Fruit fly (Drosophila melanogaster): ENCODE measurements around the gene CG5439.
A peak's percentile ranks its signal among the peaks of the same experiment; 100 is the strongest.

The CG5439 gene

DNA sequence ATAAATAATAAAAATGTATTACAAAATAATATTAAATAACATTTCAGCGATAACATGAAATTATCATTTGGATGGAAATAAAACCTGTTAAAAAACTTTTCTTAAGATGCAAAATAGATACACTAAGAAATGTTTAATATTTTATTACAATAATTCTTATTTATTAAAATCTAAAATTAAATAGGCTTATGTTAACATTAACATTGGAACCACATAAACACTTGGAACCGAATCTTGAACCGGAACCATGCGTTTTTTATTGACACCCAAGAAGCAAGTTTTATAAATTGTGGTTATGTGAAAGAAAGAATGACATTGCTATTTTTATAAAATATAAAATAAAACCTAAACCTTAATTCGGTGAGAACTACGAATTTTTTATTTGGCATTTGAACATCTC, 16.7 kb upstream of the CG5439 start, which contains the start of gene kmg:
Gene kmg, plus strand, starts transcription at position 301 of the 400 bp plus-strand sequence.
- TF ChIP-seq pan (optimal IDR thresholded peaks at IDR 0.05) (no peak), CG8478 (optimal IDR thresholded peaks at IDR 0.05) (no peak), EcR (GFP tag; optimal IDR thresholded peaks at IDR 0.05) (no peak), Dll (optimal IDR thresholded peaks at IDR 0.05) (no peak), usp (GFP tag; optimal IDR thresholded peaks at IDR 0.05) (no peak), psq (optimal IDR thresholded peaks at IDR 0.05) (no peak)

- TF ChIP-seq pan (optimal IDR thresholded peaks at IDR 0.05) (no peak), EcR (GFP tag; optimal IDR thresholded peaks at IDR 0.05) (no peak), psq (optimal IDR thresholded peaks at IDR 0.05) (no peak), Dll (optimal IDR thresholded peaks at IDR 0.05) (no peak), CG8478 (optimal IDR thresholded peaks at IDR 0.05) (no peak), usp (GFP tag; optimal IDR thresholded peaks at IDR 0.05) (no peak)
Measured at dm6 chr2L:13164994-13165801, 11.8 kb upstream of the CG5439 start, which contains the start of gene Sirt1. Gene Sirt1 (plus strand): TSS chr2L:13165564.

DNA sequence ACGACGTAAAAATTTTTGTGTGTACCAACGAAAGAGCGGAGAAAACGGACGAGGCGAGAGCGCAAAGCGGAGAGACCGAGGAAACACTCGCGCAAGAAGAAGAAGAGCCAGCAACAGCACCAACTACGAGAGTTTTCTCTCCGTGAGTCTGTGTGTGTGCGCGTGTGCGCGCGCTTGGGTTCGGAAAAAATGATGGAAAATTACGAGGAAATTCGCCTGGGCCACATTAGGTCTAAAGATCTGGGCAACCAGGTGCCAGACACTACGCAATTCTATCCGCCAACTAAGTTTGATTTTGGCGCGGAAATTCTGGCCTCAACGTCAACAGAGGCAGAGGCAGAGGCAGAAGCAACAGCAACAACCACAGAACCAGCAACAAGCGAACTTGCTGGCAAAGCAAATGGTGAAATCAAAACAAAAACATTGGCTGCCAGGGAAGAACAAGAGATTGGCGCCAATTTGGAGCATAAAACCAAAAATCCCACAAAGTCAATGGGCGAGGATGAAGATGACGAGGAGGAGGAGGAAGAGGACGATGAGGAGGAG, 11.1 kb upstream of the CG5439 start, which contains the start of gene DnaJ-H:
Gene DnaJ-H, minus strand, starts transcription at position 271 of the 546 bp plus-strand sequence.
- TF ChIP-seq EcR (GFP tag; optimal IDR thresholded peaks at IDR 0.05) (no peak), psq (optimal IDR thresholded peaks at IDR 0.05) (peak; percentile 30), CG8478 (optimal IDR thresholded peaks at IDR 0.05) (no peak)

- TF ChIP-seq CG8478 (optimal IDR thresholded peaks at IDR 0.05): no peak
- TF ChIP-seq Dll (optimal IDR thresholded peaks at IDR 0.05): no peak
- no peak for TF ChIP-seq usp (GFP tag; optimal IDR thresholded peaks at IDR 0.05)
- TF ChIP-seq EcR (GFP tag; optimal IDR thresholded peaks at IDR 0.05): no peak
- TF ChIP-seq psq (optimal IDR thresholded peaks at IDR 0.05): no peak
- TF ChIP-seq pan (optimal IDR thresholded peaks at IDR 0.05): no peak
Measured at dm6 chr2L:13176123-13176522, 827 bp upstream of the CG5439 start, which contains the start of gene CG43925. Gene CG43925 (plus strand): TSS chr2L:13176423.

- TF ChIP-seq CG8478 (optimal IDR thresholded peaks at IDR 0.05) (no peak), psq (optimal IDR thresholded peaks at IDR 0.05) (no peak), pan (optimal IDR thresholded peaks at IDR 0.05) (no peak), usp (GFP tag; optimal IDR thresholded peaks at IDR 0.05) (no peak), EcR (GFP tag; optimal IDR thresholded peaks at IDR 0.05) (no peak), Dll (optimal IDR thresholded peaks at IDR 0.05) (no peak)
Measured at dm6 chr2L:13179095-13179494, 2.1 kb downstream of the CG5439 start, which contains the start of gene Alg7. Gene Alg7 (plus strand): TSS chr2L:13179247.

DNA sequence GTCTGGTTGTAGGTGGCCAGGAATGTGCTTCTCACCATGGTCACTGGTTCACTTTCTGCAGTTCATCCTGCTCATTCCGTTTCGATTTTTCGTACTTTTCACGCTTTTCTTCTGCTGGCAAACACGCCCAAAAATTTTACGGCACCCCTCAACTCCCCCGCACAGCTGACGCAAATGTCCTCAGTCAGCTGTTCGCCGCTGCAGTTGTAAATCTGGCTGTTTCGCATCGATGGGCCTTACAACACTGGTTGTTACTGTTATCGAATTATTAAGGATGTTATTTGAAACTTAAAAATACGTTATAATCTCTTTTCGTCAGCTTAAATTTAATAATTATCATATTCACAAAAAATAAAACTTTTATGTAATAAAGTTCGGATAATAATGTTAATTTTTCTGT, 5.5 kb downstream of the CG5439 start, which contains the start of gene Mgat3:
Gene Mgat3, minus strand, starts transcription at position 182 of the 400 bp plus-strand sequence.
- TF ChIP-seq Dll (optimal IDR thresholded peaks at IDR 0.05) (no peak), EcR (GFP tag; optimal IDR thresholded peaks at IDR 0.05) (no peak), CG8478 (optimal IDR thresholded peaks at IDR 0.05) (no peak), usp (GFP tag; optimal IDR thresholded peaks at IDR 0.05) (no peak), pan (optimal IDR thresholded peaks at IDR 0.05) (no peak), psq (optimal IDR thresholded peaks at IDR 0.05) (no peak)

DNA sequence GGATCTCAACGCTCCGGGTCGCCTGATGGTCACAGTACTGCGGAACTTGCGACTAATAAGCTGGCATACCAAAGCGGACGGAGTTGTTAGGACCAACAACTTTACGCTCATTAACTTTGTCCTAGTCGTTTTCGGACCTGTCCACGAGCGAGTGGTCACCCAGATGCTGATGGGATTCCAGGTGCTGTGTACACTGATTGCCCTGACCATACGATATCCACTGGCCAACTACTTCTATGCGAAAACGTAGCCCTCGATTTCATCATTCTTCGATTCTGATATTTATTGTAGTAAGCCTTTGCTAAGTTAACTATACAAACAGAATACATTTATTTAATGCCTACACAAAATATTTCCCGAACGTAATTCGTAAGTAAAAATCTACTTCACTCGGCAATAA, 6.2 kb downstream of the CG5439 start, which contains the start of gene Rsph1:
Gene Rsph1, plus strand, starts transcription at position 301 of the 400 bp plus-strand sequence.
- TF ChIP-seq psq (optimal IDR thresholded peaks at IDR 0.05): no peak
- no peak for TF ChIP-seq CG8478 (optimal IDR thresholded peaks at IDR 0.05)
- TF ChIP-seq EcR (GFP tag; optimal IDR thresholded peaks at IDR 0.05): no peak
- TF ChIP-seq usp (GFP tag; optimal IDR thresholded peaks at IDR 0.05): no peak

- TF ChIP-seq psq (optimal IDR thresholded peaks at IDR 0.05): no peak
- TF ChIP-seq usp (GFP tag; optimal IDR thresholded peaks at IDR 0.05): no peak
- TF ChIP-seq EcR (GFP tag; optimal IDR thresholded peaks at IDR 0.05): no peak
- TF ChIP-seq Dll (optimal IDR thresholded peaks at IDR 0.05): no peak
- TF ChIP-seq CG8478 (optimal IDR thresholded peaks at IDR 0.05): no peak
- no peak for TF ChIP-seq pan (optimal IDR thresholded peaks at IDR 0.05)
Measured at dm6 chr2L:13190534-13190933, 13.6 kb downstream of the CG5439 start.

DNA sequence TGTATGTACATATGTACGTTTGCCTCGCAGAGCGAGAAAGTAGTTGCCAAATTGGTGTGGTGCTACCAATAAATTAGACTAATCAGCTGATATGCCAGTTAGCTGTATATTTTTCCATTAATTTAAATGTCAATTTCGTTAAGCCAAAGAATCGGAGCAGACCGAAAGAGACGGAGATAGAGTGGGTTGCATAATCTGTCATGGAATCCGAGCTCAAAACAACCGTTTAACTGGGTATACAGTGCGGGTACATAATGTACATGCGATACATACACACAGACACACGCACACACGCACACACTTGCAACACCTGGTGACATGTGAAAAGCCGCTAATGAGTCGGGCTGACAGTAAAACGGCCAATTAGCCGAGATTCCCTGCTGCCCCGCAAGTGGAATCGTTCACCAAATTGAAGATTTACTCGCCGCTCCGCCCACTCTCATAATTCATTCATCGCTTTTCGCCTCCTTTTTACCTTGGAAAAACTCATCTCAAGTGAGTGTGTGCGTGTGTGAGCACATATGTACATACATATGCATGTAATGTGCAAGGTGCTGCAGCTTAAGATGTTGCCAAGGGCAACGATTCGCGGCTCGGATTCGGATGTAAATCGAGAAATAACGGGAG, 14.2 kb downstream of the CG5439 start:
- TF ChIP-seq psq (optimal IDR thresholded peaks at IDR 0.05) (no peak), CG8478 (optimal IDR thresholded peaks at IDR 0.05) (no peak), usp (GFP tag; optimal IDR thresholded peaks at IDR 0.05) (no peak), Dll (optimal IDR thresholded peaks at IDR 0.05) (no peak), pan (optimal IDR thresholded peaks at IDR 0.05) (no peak), EcR (GFP tag; optimal IDR thresholded peaks at IDR 0.05) (no peak)

DNA sequence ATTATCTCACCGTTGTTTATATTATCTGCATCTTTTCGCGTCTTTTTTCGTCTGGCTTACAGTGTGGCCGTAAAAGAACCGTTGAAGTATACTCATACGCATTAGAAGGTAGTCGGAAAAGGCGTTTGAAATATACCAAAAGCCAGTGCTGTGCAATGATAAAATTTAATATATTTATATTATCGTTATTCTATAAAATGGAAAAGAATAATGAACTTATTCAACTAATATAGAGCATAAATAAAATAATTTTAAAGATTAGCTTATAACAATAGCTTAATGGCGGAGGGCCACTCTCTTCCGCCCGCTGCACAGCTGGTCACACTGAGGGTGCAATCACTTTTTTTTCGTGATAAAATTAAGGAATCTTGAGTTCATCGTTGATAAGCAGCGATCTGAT, 14.9 kb downstream of the CG5439 start, which contains the start of the genes CG16974 and Edem2:
Gene CG16974, minus strand, starts transcription at position 86 of the 400 bp plus-strand sequence.
Gene Edem2, plus strand, starts transcription at position 308 of the 400 bp plus-strand sequence.
- TF ChIP-seq pan (optimal IDR thresholded peaks at IDR 0.05) (no peak), Dll (optimal IDR thresholded peaks at IDR 0.05) (no peak), EcR (GFP tag; optimal IDR thresholded peaks at IDR 0.05) (no peak), usp (GFP tag; optimal IDR thresholded peaks at IDR 0.05) (no peak), CG8478 (optimal IDR thresholded peaks at IDR 0.05) (no peak), psq (optimal IDR thresholded peaks at IDR 0.05) (no peak)

- TF ChIP-seq Dll (optimal IDR thresholded peaks at IDR 0.05): no peak
- no peak for TF ChIP-seq EcR (GFP tag; optimal IDR thresholded peaks at IDR 0.05)
- TF ChIP-seq pan (optimal IDR thresholded peaks at IDR 0.05): no peak
- no peak for TF ChIP-seq CG8478 (optimal IDR thresholded peaks at IDR 0.05)
- TF ChIP-seq usp (GFP tag; optimal IDR thresholded peaks at IDR 0.05): no peak
- TF ChIP-seq psq (optimal IDR thresholded peaks at IDR 0.05): no peak
Measured at dm6 chr2L:13195822-13196221, 18.9 kb downstream of the CG5439 start.

Measured in whole organism.